Fruit fly (Drosophila melanogaster): ENCODE results near the gene CG3842.

- TF ChIP-seq Blimp-1 (GFP tag; optimal IDR thresholded peaks at IDR 0.05) (no peak), Eip78C (GFP tag) (no peak), CG8119 (GFP tag; IDR thresholded peaks at IDR 0.05) (no peak), pdm3 (GFP tag; optimal IDR thresholded peaks at IDR 0.05) (no peak), Smox (GFP tag; optimal IDR thresholded peaks at IDR 0.05) (no peak), CG16779 (tag; optimal IDR thresholded peaks at IDR 0.05) (no peak), Eip75B (GFP tag; optimal IDR thresholded peaks at IDR 0.05) (no peak), Hr39 (GFP tag; optimal IDR thresholded peaks at IDR 0.05) (no peak), CG4318 (GFP tag; optimal IDR thresholded peaks at IDR 0.05) (no peak)
These were observed 33.9 kb upstream of the CG3842 start, which contains the start of gene CG3823 for dm6 chrX:6303675-6304074.

Measured in whole organism, prepupa.